Worm (Caenorhabditis elegans) whole organism, L2 larva: ENCODE data around the gene ZC449.8.

Source experiments
- C34F6.9 ChIP-seq: fragments of 150-350 bp; optimal IDR thresholded peaks from 2 replicates; lab custom pipeline; 2014; ENCODE audit warnings: missing biosample characterization, missing genetic modification characterization
- F13H6.1 ChIP-seq: sonication (generic microtip); optimal IDR thresholded peaks from 2 replicates; lab custom pipeline; 2016; ENCODE audit warnings: missing genetic modification characterization, missing compliant biosample characterization
- R02D3.7 ChIP-seq: fragments of 150-350 bp; optimal IDR thresholded peaks from 2 replicates; lab custom pipeline; 2014; ENCODE audit warnings: missing biosample characterization, missing genetic modification characterization
- Y55F3AM.14 ChIP-seq: fragments of 200-800 bp; sonication (Bioruptor generic); optimal IDR thresholded peaks from 2 replicates; lab custom pipeline; 2018; ENCODE audit warnings: mild to moderate bottlenecking, missing genetic modification characterization, missing compliant biosample characterization
- ZK546.5 ChIP-seq: sonication (generic microtip); optimal IDR thresholded peaks from 2 replicates; lab custom pipeline; 2017; ENCODE audit warnings: missing biosample characterization, missing genetic modification characterization
- alr-1 ChIP-seq: fragments of 150-350 bp; optimal IDR thresholded peaks from 2 replicates; lab custom pipeline; 2014; ENCODE audit warnings: missing biosample characterization, missing genetic modification characterization
- aly-2 ChIP-seq: fragments of 150-350 bp; optimal IDR thresholded peaks from 2 replicates; lab custom pipeline; 2014; ENCODE audit warnings: missing biosample characterization, missing genetic modification characterization
- ama-1 ChIP-seq: fragments of 150-350 bp; optimal IDR thresholded peaks from 2 replicates; lab custom pipeline; 2018; ENCODE audit warnings: inconsistent platforms
- blmp-1 ChIP-seq: sonication (generic microtip); optimal IDR thresholded peaks from 2 replicates; lab custom pipeline; 2017; ENCODE audit warnings: missing genetic modification characterization, mild to moderate bottlenecking, missing compliant biosample characterization, antibody characterized with exemption, moderate library complexity; ENCODE audit not compliant: insufficient read depth
- ceh-16 ChIP-seq: fragments of 150-350 bp; optimal IDR thresholded peaks from 2 replicates; lab custom pipeline; 2014; ENCODE audit warnings: missing biosample characterization, missing genetic modification characterization
- ceh-82 ChIP-seq: fragments of 150-350 bp; optimal IDR thresholded peaks from 2 replicates; lab custom pipeline; 2014; ENCODE audit warnings: missing biosample characterization, missing genetic modification characterization
- crh-2 ChIP-seq: sonication (generic microtip); optimal IDR thresholded peaks from 2 replicates; lab custom pipeline; 2017; ENCODE audit warnings: missing biosample characterization, missing genetic modification characterization
- dmd-4 ChIP-seq: sonication (generic microtip); optimal IDR thresholded peaks from 2 replicates; lab custom pipeline; 2017; ENCODE audit warnings: missing biosample characterization, missing genetic modification characterization
- egl-27 ChIP-seq: sonication (generic microtip); optimal IDR thresholded peaks from 3 replicates; lab custom pipeline; 2017; ENCODE audit warnings: missing biosample characterization, missing genetic modification reagents, missing genetic modification characterization
- elt-1 ChIP-seq: fragments of 150-350 bp; optimal IDR thresholded peaks from 2 replicates; lab custom pipeline; 2014; ENCODE audit warnings: missing biosample characterization, missing genetic modification characterization
- elt-3 ChIP-seq: sonication (generic microtip); optimal IDR thresholded peaks from 2 replicates; lab custom pipeline; 2017; ENCODE audit warnings: missing biosample characterization, missing genetic modification characterization
- fos-1 ChIP-seq: fragments of 150-350 bp; optimal IDR thresholded peaks from 2 replicates; lab custom pipeline; 2014; ENCODE audit warnings: missing biosample characterization, missing genetic modification characterization
- gmeb-1 ChIP-seq: fragments of 150-350 bp; optimal IDR thresholded peaks from 2 replicates; lab custom pipeline; 2014; ENCODE audit warnings: missing biosample characterization, missing genetic modification characterization
- lin-11 ChIP-seq: fragments of 150-350 bp; sonication (generic microtip); optimal IDR thresholded peaks from 2 replicates; lab custom pipeline; 2014; ENCODE audit warnings: missing biosample characterization, missing genetic modification characterization, inconsistent platforms, mixed read lengths
- lin-13 ChIP-seq: fragments of 150-350 bp; optimal IDR thresholded peaks from 2 replicates; lab custom pipeline; 2014; ENCODE audit warnings: missing biosample characterization, missing genetic modification reagents, missing genetic modification characterization
- lin-39 ChIP-seq: fragments of 150-350 bp; optimal IDR thresholded peaks from 2 replicates; lab custom pipeline; 2014; ENCODE audit warnings: missing biosample characterization, missing genetic modification reagents, missing genetic modification characterization
- lsy-2 ChIP-seq, 2 experiments: fragments of 150-350 bp in 1 of 2; sonication (generic microtip) in 1 of 2; optimal IDR thresholded peaks; 2 replicates each; lab custom pipeline; 2014 to 2017; ENCODE audit warnings: missing biosample characterization in 2 of 2, missing genetic modification characterization in 2 of 2
- mab-5 ChIP-seq: fragments of 150-350 bp; optimal IDR thresholded peaks from 2 replicates; lab custom pipeline; 2014; ENCODE audit warnings: missing biosample characterization, missing genetic modification characterization
- mbf-1 ChIP-seq: sonication (generic microtip); optimal IDR thresholded peaks from 2 replicates; lab custom pipeline; 2017; ENCODE audit warnings: missing biosample characterization, missing genetic modification characterization
- mdl-1 ChIP-seq, 2 experiments: fragments of 150-350 bp in 1 of 2; sonication (generic microtip) in 1 of 2; optimal IDR thresholded peaks; 2 replicates each; lab custom pipeline; 2017; ENCODE audit warnings: missing biosample characterization in 2 of 2, missing genetic modification characterization in 2 of 2
- nhr-10 ChIP-seq: sonication (generic microtip); optimal IDR thresholded peaks from 2 replicates; lab custom pipeline; 2017; ENCODE audit warnings: missing biosample characterization, missing genetic modification characterization
- nhr-11 ChIP-seq: fragments of 150-350 bp; optimal IDR thresholded peaks from 2 replicates; lab custom pipeline; 2014; ENCODE audit warnings: missing biosample characterization, missing genetic modification characterization
- nhr-12 ChIP-seq: fragments of 150-350 bp; optimal IDR thresholded peaks from 2 replicates; lab custom pipeline; 2014; ENCODE audit warnings: missing biosample characterization, missing genetic modification characterization
- nhr-129 ChIP-seq: fragments of 150-350 bp; optimal IDR thresholded peaks from 2 replicates; lab custom pipeline; 2014; ENCODE audit warnings: missing biosample characterization, missing genetic modification characterization
- nhr-21 ChIP-seq: fragments of 150-350 bp; optimal IDR thresholded peaks from 2 replicates; lab custom pipeline; 2014; ENCODE audit warnings: missing biosample characterization, missing genetic modification characterization
- nhr-23 ChIP-seq: fragments of 150-350 bp; optimal IDR thresholded peaks from 2 replicates; lab custom pipeline; 2014; ENCODE audit warnings: missing biosample characterization, missing genetic modification reagents, missing genetic modification characterization
- nhr-237 ChIP-seq: fragments of 150-350 bp; optimal IDR thresholded peaks from 2 replicates; lab custom pipeline; 2014; ENCODE audit warnings: missing biosample characterization, missing genetic modification characterization
- nhr-25 ChIP-seq: fragments of 150-350 bp; sonication (generic microtip); optimal IDR thresholded peaks from 3 replicates; lab custom pipeline; 2014; ENCODE audit warnings: missing biosample characterization, missing genetic modification characterization
- nhr-6 ChIP-seq: fragments of 150-350 bp; optimal IDR thresholded peaks from 2 replicates; lab custom pipeline; 2014; ENCODE audit warnings: missing biosample characterization, missing genetic modification characterization
- nhr-77 ChIP-seq: fragments of 150-350 bp; optimal IDR thresholded peaks from 2 replicates; lab custom pipeline; 2014; ENCODE audit warnings: missing biosample characterization, missing genetic modification characterization
- peb-1 ChIP-seq: fragments of 150-350 bp; optimal IDR thresholded peaks from 2 replicates; lab custom pipeline; 2014; ENCODE audit warnings: missing biosample characterization, missing genetic modification characterization
- sem-4 ChIP-seq: fragments of 150-350 bp; optimal IDR thresholded peaks from 2 replicates; lab custom pipeline; 2014; ENCODE audit warnings: missing biosample characterization, missing genetic modification reagents, missing genetic modification characterization
- skn-1 ChIP-seq: sonication (generic microtip); optimal IDR thresholded peaks from 2 replicates; lab custom pipeline; 2017; ENCODE audit warnings: missing biosample characterization, missing genetic modification characterization
- sma-3 ChIP-seq: sonication (generic microtip); optimal IDR thresholded peaks from 2 replicates; lab custom pipeline; 2016; ENCODE audit warnings: missing genetic modification reagents, missing genetic modification characterization, missing compliant biosample characterization
- sma-9 ChIP-seq, 2 experiments: fragments of 150-350 bp in 1 of 2; sonication (generic microtip) in 1 of 2; optimal IDR thresholded peaks; 2 replicates each; lab custom pipeline; 2014 to 2016; ENCODE audit warnings: missing genetic modification characterization in 2 of 2, mild to moderate bottlenecking in 1 of 2, missing biosample characterization in 1 of 2, missing compliant biosample characterization in 1 of 2, missing genetic modification reagents in 1 of 2, moderate library complexity in 1 of 2
- snpc-4 ChIP-seq: fragments of 150-350 bp; optimal IDR thresholded peaks from 2 replicates; lab custom pipeline; 2014; ENCODE audit warnings: missing biosample characterization, missing genetic modification characterization
- unc-39 ChIP-seq: fragments of 150-350 bp; optimal IDR thresholded peaks from 2 replicates; lab custom pipeline; 2014; ENCODE audit warnings: missing biosample characterization, missing genetic modification characterization
- unc-55 ChIP-seq: fragments of 150-350 bp; sonication (generic microtip); optimal IDR thresholded peaks from 3 replicates; lab custom pipeline; 2014; ENCODE audit warnings: missing biosample characterization, missing genetic modification reagents, missing genetic modification characterization
- unc-62 ChIP-seq: fragments of 150-350 bp; optimal IDR thresholded peaks from 2 replicates; lab custom pipeline; 2014; ENCODE audit warnings: missing biosample characterization, missing genetic modification reagents, missing genetic modification characterization
- zag-1 ChIP-seq: fragments of 150-350 bp; optimal IDR thresholded peaks from 2 replicates; lab custom pipeline; 2014; ENCODE audit warnings: missing biosample characterization, missing genetic modification characterization
- ztf-1 ChIP-seq: fragments of 200-800 bp; sonication (Bioruptor generic); conservative IDR thresholded peaks from 2 replicates; pipeline ENCODE4 v1.3.6; 2022; ENCODE audit warnings: missing genetic modification characterization, missing compliant biosample characterization
- ztf-11 ChIP-seq: sonication (generic microtip); optimal IDR thresholded peaks from 2 replicates; lab custom pipeline; 2017; ENCODE audit warnings: missing biosample characterization, missing genetic modification characterization
- ztf-4 ChIP-seq: fragments of 150-350 bp; optimal IDR thresholded peaks from 2 replicates; lab custom pipeline; 2014; ENCODE audit warnings: missing biosample characterization, missing genetic modification characterization

The ZC449.8 gene

ce11 chrX:4997548-4998087 is 18.3 kb upstream of the ZC449.8 start, which contains the start of gene ZC8.6:
TSS of gene ZC8.6 (minus strand) at chrX:4997598.
- no peak for TF ChIP-seq egl-27 (tag; lab: Kevin White, UChicago)
- no peak for TF ChIP-seq nhr-11 (tag; lab: Kevin White, UChicago)
- TF ChIP-seq R02D3.7 (tag; lab: Kevin White, UChicago): no peak
- TF ChIP-seq lin-13 (GFP tag; lab: Kevin White, UChicago): no peak
- TF ChIP-seq blmp-1: no peak
- no peak for TF ChIP-seq unc-39
- no peak for TF ChIP-seq nhr-77 (tag; lab: Kevin White, UChicago)
- no peak for TF ChIP-seq ztf-1
- no peak for TF ChIP-seq mab-5
- no peak for TF ChIP-seq peb-1 (tag; lab: Kevin White, UChicago)
- TF ChIP-seq nhr-129 (tag; lab: Kevin White, UChicago): peak; percentile 70
- no peak for TF ChIP-seq nhr-237 (tag; lab: Kevin White, UChicago)
- peak; percentile 57 for TF ChIP-seq fos-1
- no peak for TF ChIP-seq sem-4
- peak; percentile 3 for TF ChIP-seq nhr-25 (tag; lab: Kevin White, UChicago)
- no peak for TF ChIP-seq skn-1 (tag; lab: Kevin White, UChicago)
- TF ChIP-seq alr-1 (tag; lab: Kevin White, UChicago): no peak
- TF ChIP-seq gmeb-1 (tag; lab: Kevin White, UChicago): peak; percentile 20
- peak; percentile 29 for TF ChIP-seq crh-2
- no peak for TF ChIP-seq unc-62 (GFP tag; lab: Kevin White, UChicago)
- no peak for TF ChIP-seq zag-1 (tag; lab: Kevin White, UChicago)
- no peak for TF ChIP-seq dmd-4 (tag; lab: Kevin White, UChicago)
- TF ChIP-seq mdl-1 (tag; optimal IDR thresholded peaks at IDR 0.05; lab: Kevin White, UChicago): no peak
- TF ChIP-seq ceh-82: no peak
- TF ChIP-seq nhr-6 (tag; lab: Kevin White, UChicago): no peak
- no peak for TF ChIP-seq elt-3
- no peak for TF ChIP-seq nhr-10 (tag; lab: Kevin White, UChicago)
- TF ChIP-seq ceh-16: no peak
- no peak for TF ChIP-seq ztf-4 (tag; lab: Kevin White, UChicago)
- no peak for TF ChIP-seq lsy-2 (tag; optimal IDR thresholded peaks at IDR 0.05; lab: Kevin White, UChicago)
- TF ChIP-seq nhr-21 (tag; lab: Kevin White, UChicago): no peak
- TF ChIP-seq mbf-1 (tag; lab: Kevin White, UChicago): no peak
- no peak for TF ChIP-seq elt-1 (tag; lab: Kevin White, UChicago)
- no peak for TF ChIP-seq ZK546.5 (tag; lab: Kevin White, UChicago)
- no peak for TF ChIP-seq lin-39 (tag; lab: Kevin White, UChicago)
- no peak for TF ChIP-seq sma-3
- no peak for TF ChIP-seq nhr-23
- TF ChIP-seq ztf-11 (tag; lab: Kevin White, UChicago): no peak
- TF ChIP-seq sma-9 (GFP tag; optimal IDR thresholded peaks at IDR 0.05; lab: Kevin White, UChicago): no peak
- no peak for TF ChIP-seq sma-9 (tag; optimal IDR thresholded peaks at IDR 0.05; lab: Kevin White, UChicago)
- no peak for TF ChIP-seq F13H6.1 (tag; lab: Kevin White, UChicago)
- TF ChIP-seq C34F6.9 (tag; lab: Kevin White, UChicago): peak; percentile 62
- peak; percentile 70 for TF ChIP-seq unc-55 (GFP tag; lab: Kevin White, UChicago)
- no peak for TF ChIP-seq snpc-4 (tag; lab: Kevin White, UChicago)
- TF ChIP-seq nhr-12 (tag; lab: Kevin White, UChicago): no peak
- TF ChIP-seq ama-1 (lab: Kevin White, UChicago): no peak
- no peak for TF ChIP-seq Y55F3AM.14 (GFP tag; lab: Kevin White, UChicago)
- TF ChIP-seq aly-2 (tag; lab: Kevin White, UChicago): no peak
- peak; percentile 24 for TF ChIP-seq lin-11
